Fruit fly (Drosophila melanogaster) whole organism, wandering third instar larva: Measurements from ENCODE around the gene CG31680.

ENCODE experiments used
- Abd-B ChIP-seq: fragments of >200 bp; optimal IDR thresholded peaks from 2 replicates; lab custom pipeline; 2017; ENCODE audit warnings: missing biosample characterization, missing genetic modification characterization
- CG32264 ChIP-seq: fragments of 200-800 bp; sonication (Bioruptor generic); optimal IDR thresholded peaks from 2 replicates; lab custom pipeline; 2016; ENCODE audit warnings: missing biosample characterization, missing genetic modification characterization
- Dfd ChIP-seq: fragments of >200 bp; optimal IDR thresholded peaks from 2 replicates; lab custom pipeline; 2017; ENCODE audit warnings: missing biosample characterization, missing genetic modification characterization
- Dif ChIP-seq: fragments of 200-275, 200-300 bp; sonication (Bioruptor generic); optimal IDR thresholded peaks from 2 replicates; lab custom pipeline; 2018; ENCODE audit warnings: missing biosample characterization, missing genetic modification characterization; ENCODE audit not compliant: partially characterized antibody
- Hr83 ChIP-seq: fragments of 200-300 bp; sonication (Bioruptor generic); optimal IDR thresholded peaks from 2 replicates; lab custom pipeline; 2016; ENCODE audit warnings: missing biosample characterization, mild to moderate bottlenecking, missing genetic modification characterization, moderate library complexity; ENCODE audit not compliant: poor library complexity, severe bottlenecking
- Mio ChIP-seq: sonication (Bioruptor generic); optimal IDR thresholded peaks from 2 replicates; lab custom pipeline; 2016; ENCODE audit warnings: missing biosample characterization, missing genetic modification characterization
- Myc ChIP-seq: fragments of >200 bp; optimal IDR thresholded peaks from 2 replicates; lab custom pipeline; 2017
- OdsH ChIP-seq: fragments of 200-800 bp; sonication (Bioruptor generic); optimal IDR thresholded peaks from 2 replicates; lab custom pipeline; 2016; ENCODE audit warnings: missing biosample characterization, mild to moderate bottlenecking, missing genetic modification characterization
- Sp1 ChIP-seq: fragments of 200-800 bp; sonication (Bioruptor generic); optimal IDR thresholded peaks from 3 replicates; lab custom pipeline; 2019; ENCODE audit warnings: missing biosample characterization, mild to moderate bottlenecking, missing genetic modification characterization, moderate library complexity
- br ChIP-seq: fragments of 200-800 bp; sonication (Bioruptor generic); optimal IDR thresholded peaks from 2 replicates; lab custom pipeline; 2016; ENCODE audit warnings: missing biosample characterization, missing genetic modification characterization
- lola ChIP-seq: fragments of >200 bp; optimal IDR thresholded peaks from 2 replicates; lab custom pipeline; 2017; ENCODE audit warnings: missing biosample characterization, missing genetic modification characterization
- psq ChIP-seq: fragments of 200-800 bp; sonication (Bioruptor generic); optimal IDR thresholded peaks from 3 replicates; lab custom pipeline; 2017; ENCODE audit warnings: missing biosample characterization, mild to moderate bottlenecking, missing genetic modification characterization, moderate library complexity
- usp ChIP-seq: fragments of >200 bp; optimal IDR thresholded peaks from 2 replicates; lab custom pipeline; 2017; ENCODE audit warnings: missing biosample characterization, missing genetic modification characterization

DNA sequence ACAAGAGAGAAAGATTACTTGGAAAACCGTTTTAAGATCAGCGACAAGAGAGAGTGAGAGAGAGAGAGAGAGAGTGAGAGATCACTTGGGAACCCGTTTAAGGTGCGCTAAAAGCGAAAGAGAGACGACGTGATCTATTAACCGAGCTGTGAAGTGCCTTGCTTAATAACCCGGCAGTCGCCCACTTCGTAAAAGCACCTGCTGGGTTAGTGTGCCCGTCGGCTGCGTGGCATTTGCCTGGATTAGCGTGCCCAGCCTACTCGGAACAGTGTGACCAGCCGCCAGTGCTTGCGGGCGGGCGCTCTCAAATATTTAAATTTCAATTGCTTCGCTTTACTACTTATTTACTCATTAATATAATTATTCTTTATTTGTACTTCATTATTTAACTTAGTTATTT, 1.5 kb upstream of the CG31680 start:
- TF ChIP-seq Mio (GFP tag; lab: Kevin White, UChicago): no peak
- no peak for TF ChIP-seq psq
- no peak for TF ChIP-seq Dfd (GFP tag; lab: Kevin White, UChicago)
- no peak for TF ChIP-seq lola
- peak; percentile 37 for TF ChIP-seq Dif
- no peak for TF ChIP-seq Myc (lab: Kevin White, UChicago)
- TF ChIP-seq Abd-B (GFP tag; lab: Kevin White, UChicago): no peak
- no peak for TF ChIP-seq Hr83
- no peak for TF ChIP-seq usp (GFP tag; lab: Kevin White, UChicago)
- TF ChIP-seq OdsH (GFP tag; lab: Kevin White, UChicago): no peak
- TF ChIP-seq Sp1 (GFP tag; lab: Kevin White, UChicago): no peak
- no peak for TF ChIP-seq br (GFP tag; lab: Kevin White, UChicago)
- TF ChIP-seq CG32264: no peak
